Fruit fly (Drosophila melanogaster) whole organism, embryonic: ENCODE measurements around the gene AstA.

Source experiments
- Antp ChIP-seq: fragments of 200-800 bp; sonication (Bioruptor generic); optimal IDR thresholded peaks from 3 replicates; lab custom pipeline; 2016; ENCODE audit warnings: missing biosample characterization, missing genetic modification characterization
- Atf6 ChIP-seq: fragments of 200-800 bp; sonication (Bioruptor generic); IDR thresholded peaks from 2 replicates; pipeline ENCODE4 v1.3.6; 2022; ENCODE audit warnings: missing biosample characterization, missing genetic modification characterization
- Awh ChIP-seq: fragments of 200-800 bp; sonication (Bioruptor generic); IDR thresholded peaks from 2 replicates; pipeline ENCODE4, ENCODE4 v1.3.6; 2022; ENCODE audit warnings: missing biosample characterization, missing genetic modification characterization
- B-H1 ChIP-seq: fragments of 200-800 bp; sonication (Bioruptor generic); IDR thresholded peaks from 3 replicates; pipeline ENCODE4 v1.3.6; 2022; ENCODE audit warnings: missing biosample characterization, missing genetic modification characterization
- Bgb ChIP-seq: fragments of 200-800 bp; sonication (Bioruptor generic); IDR thresholded peaks from 2 replicates; pipeline ENCODE4 v1.3.6; 2022; ENCODE audit warnings: missing biosample characterization, missing genetic modification characterization; ENCODE audit not compliant: partially characterized antibody
- Blimp-1 ChIP-seq: fragments of 200-800 bp; sonication (Bioruptor generic); optimal IDR thresholded peaks from 3 replicates; lab custom pipeline; 2018; ENCODE audit warnings: missing biosample characterization, missing genetic modification characterization, mild to moderate bottlenecking, moderate library complexity, missing genetic modification reagents
- C15 ChIP-seq: fragments of 200-800 bp; sonication (Bioruptor generic); IDR thresholded peaks from 3 replicates; pipeline ENCODE4 v1.3.6; 2022; ENCODE audit warnings: missing biosample characterization, missing genetic modification characterization
- CG12391 ChIP-seq: fragments of 200-800 bp; sonication (Bioruptor generic); optimal IDR thresholded peaks from 3 replicates; lab custom pipeline; 2018; ENCODE audit warnings: missing biosample characterization, mild to moderate bottlenecking, missing genetic modification characterization, moderate library complexity
- CG13624 ChIP-seq: fragments of 200-800 bp; sonication (Bioruptor generic); optimal IDR thresholded peaks from 2 replicates; lab custom pipeline; 2016; ENCODE audit warnings: missing biosample characterization, missing genetic modification characterization
- CG1792 ChIP-seq: fragments of 200-800 bp; sonication (Bioruptor generic); optimal IDR thresholded peaks from 2 replicates; lab custom pipeline; 2016; ENCODE audit warnings: missing biosample characterization, missing genetic modification characterization
- CG18011 ChIP-seq: fragments of 200-800 bp; sonication (Bioruptor generic); optimal IDR thresholded peaks from 2 replicates; lab custom pipeline; 2017; ENCODE audit warnings: missing biosample characterization, missing genetic modification characterization, mild to moderate bottlenecking, moderate library complexity, missing genotype
- CG2889 ChIP-seq: fragments of 200-800 bp; sonication (Bioruptor generic); IDR thresholded peaks from 3 replicates; pipeline ENCODE4 v1.3.6; 2022; ENCODE audit warnings: missing biosample characterization, missing genetic modification characterization
- CG32532 ChIP-seq: fragments of 200-800 bp; sonication (Bioruptor generic); IDR thresholded peaks from 2 replicates; pipeline ENCODE4 v1.3.6; 2022; ENCODE audit warnings: missing biosample characterization, missing genetic modification characterization
- CG3281 ChIP-seq: fragments of 200-800 bp; sonication (Bioruptor generic); optimal IDR thresholded peaks from 3 replicates; lab custom pipeline; 2017; ENCODE audit warnings: missing biosample characterization, mild to moderate bottlenecking, missing genetic modification characterization
- CG4360 ChIP-seq: fragments of 200-800 bp; sonication (Bioruptor generic); IDR thresholded peaks from 2 replicates; pipeline ENCODE4 v1.3.6; 2022; ENCODE audit warnings: missing biosample characterization, missing genetic modification characterization
- CG4424 ChIP-seq: fragments of 200-800 bp; sonication (Bioruptor generic); optimal IDR thresholded peaks from 3 replicates; lab custom pipeline; 2016; ENCODE audit warnings: missing biosample characterization, missing genetic modification characterization
- CG6854 ChIP-seq: fragments of 200-800 bp; sonication (Bioruptor generic); optimal IDR thresholded peaks from 3 replicates; lab custom pipeline; 2017; ENCODE audit warnings: missing biosample characterization, mild to moderate bottlenecking, missing genetic modification characterization
- CG8924 ChIP-seq: fragments of 200-800 bp; optimal IDR thresholded peaks from 3 replicates; lab custom pipeline; 2019; ENCODE audit warnings: missing biosample characterization, mild to moderate bottlenecking, missing genetic modification characterization, moderate library complexity
- CG8944 ChIP-seq: fragments of 200-800 bp; sonication (Bioruptor generic); optimal IDR thresholded peaks from 3 replicates; lab custom pipeline; 2016; ENCODE audit warnings: missing biosample characterization, missing genetic modification characterization
- CG9437 ChIP-seq: fragments of 200-800 bp; sonication (Bioruptor generic); optimal IDR thresholded peaks from 2 replicates; lab custom pipeline; 2018; ENCODE audit warnings: missing biosample characterization, mild to moderate bottlenecking, missing genetic modification characterization
- CG9609 ChIP-seq: fragments of 200-800 bp; sonication (Bioruptor generic); optimal IDR thresholded peaks from 3 replicates; lab custom pipeline; 2016; ENCODE audit warnings: missing biosample characterization, missing genetic modification characterization
- CG9817 ChIP-seq: fragments of 200-800 bp; sonication (Bioruptor generic); optimal IDR thresholded peaks from 2 replicates; lab custom pipeline; 2018; ENCODE audit warnings: missing biosample characterization, mild to moderate bottlenecking, missing genetic modification characterization, moderate library complexity
- CG9932 ChIP-seq: fragments of 200-800 bp; sonication (Bioruptor generic); IDR thresholded peaks from 2 replicates; pipeline ENCODE4 v1.3.6; 2022; ENCODE audit warnings: missing biosample characterization, missing genetic modification characterization
- Dek ChIP-seq: fragments of 200-800 bp; sonication (Bioruptor generic); optimal IDR thresholded peaks from 3 replicates; lab custom pipeline; 2019; ENCODE audit warnings: missing biosample characterization, mild to moderate bottlenecking, missing genetic modification characterization, moderate library complexity
- Dfd ChIP-seq, 2 experiments: fragments of >200 bp; optimal IDR thresholded peaks; 2 replicates each; lab custom pipeline; 2017; ENCODE audit warnings: missing biosample characterization in 2 of 2, missing genetic modification characterization in 2 of 2
- Fer3 ChIP-seq: fragments of 200-800 bp; sonication (Bioruptor generic); optimal IDR thresholded peaks from 2 replicates; lab custom pipeline; 2018; ENCODE audit warnings: missing biosample characterization, mild to moderate bottlenecking, missing genetic modification characterization, moderate library complexity
- Gug ChIP-seq: fragments of 200-800 bp; sonication (Bioruptor generic); IDR thresholded peaks from 4 replicates; pipeline ENCODE4 v1.3.6; 2022; ENCODE audit warnings: missing biosample characterization, missing genetic modification characterization
- Hr3 ChIP-seq: fragments of 200-800 bp; sonication (Bioruptor generic); optimal IDR thresholded peaks from 3 replicates; lab custom pipeline; 2016; ENCODE audit warnings: missing biosample characterization, missing genetic modification characterization
- Opbp ChIP-seq: fragments of 200-800 bp; sonication (Bioruptor generic); IDR thresholded peaks from 3 replicates; pipeline ENCODE4 v1.3.6; 2022; ENCODE audit warnings: missing biosample characterization, missing genetic modification characterization; ENCODE audit not compliant: partially characterized antibody
- TFAM ChIP-seq: fragments of 200-800 bp; sonication (Bioruptor generic); optimal IDR thresholded peaks from 2 replicates; lab custom pipeline; 2017; ENCODE audit warnings: missing biosample characterization, missing genetic modification characterization, inconsistent platforms
- Xrp1 ChIP-seq: fragments of 200-800 bp; sonication (Bioruptor generic); IDR thresholded peaks from 2 replicates; pipeline ENCODE4 v1.3.6; 2022; ENCODE audit warnings: missing biosample characterization, missing genetic modification characterization
- amos ChIP-seq: fragments of 200-800 bp; sonication (Bioruptor generic); IDR thresholded peaks from 2 replicates; pipeline ENCODE4 v1.3.6; 2022; ENCODE audit warnings: missing biosample characterization, missing genetic modification characterization; ENCODE audit not compliant: partially characterized antibody
- ash1 ChIP-seq: fragments of 200-800 bp; sonication (Bioruptor generic); optimal IDR thresholded peaks from 2 replicates; lab custom pipeline; 2018; ENCODE audit warnings: missing biosample characterization, mild to moderate bottlenecking, missing genetic modification characterization
- br ChIP-seq: fragments of >200 bp; optimal IDR thresholded peaks from 2 replicates; lab custom pipeline; 2017
- crol ChIP-seq: fragments of 200-800 bp; sonication (Bioruptor generic); IDR thresholded peaks from 2 replicates; pipeline ENCODE4 v1.3.6; 2022; ENCODE audit warnings: missing biosample characterization, missing genetic modification characterization
- dmrt11E ChIP-seq: fragments of 200-800 bp; sonication (Bioruptor generic); optimal IDR thresholded peaks from 3 replicates; lab custom pipeline; 2018; ENCODE audit warnings: missing biosample characterization, mild to moderate bottlenecking, missing genetic modification characterization, moderate library complexity
- en ChIP-seq: fragments of 200-800 bp; sonication (Bioruptor generic); optimal IDR thresholded peaks from 2 replicates; lab custom pipeline; 2016; ENCODE audit warnings: missing biosample characterization, missing genetic modification characterization
- ewg ChIP-seq: fragments of 200-800 bp; sonication (Bioruptor generic); optimal IDR thresholded peaks from 3 replicates; lab custom pipeline; 2017; ENCODE audit warnings: mild to moderate bottlenecking, missing biosample characterization, missing genetic modification reagents, missing genetic modification characterization
- exex ChIP-seq: fragments of 200-800 bp; sonication (Bioruptor generic); optimal IDR thresholded peaks from 4 replicates; lab custom pipeline; 2018; ENCODE audit warnings: missing biosample characterization, mild to moderate bottlenecking, missing genetic modification characterization, moderate library complexity
- fd64A ChIP-seq: fragments of 200-800 bp; sonication (Bioruptor generic); optimal IDR thresholded peaks from 3 replicates; lab custom pipeline; 2018; ENCODE audit warnings: missing biosample characterization, mild to moderate bottlenecking, missing genetic modification characterization
- gcm ChIP-seq: fragments of 200-800 bp; sonication (Bioruptor generic); optimal IDR thresholded peaks from 2 replicates; lab custom pipeline; 2019; ENCODE audit warnings: missing biosample characterization, mild to moderate bottlenecking, missing genetic modification characterization, moderate library complexity
- grn ChIP-seq: fragments of 200-800 bp; sonication (Bioruptor generic); optimal IDR thresholded peaks from 3 replicates; lab custom pipeline; 2017; ENCODE audit warnings: missing biosample characterization, missing genetic modification characterization
- lola ChIP-seq, 3 experiments: fragments of >200 bp in 2 of 3; fragments of 200-800 bp in 1 of 3; sonication (Bioruptor generic) in 1 of 3; optimal IDR thresholded peaks; 2 replicates each; lab custom pipeline; 2017 to 2019; ENCODE audit warnings: missing biosample characterization in 3 of 3, missing genetic modification characterization in 3 of 3, mild to moderate bottlenecking in 1 of 3, moderate library complexity in 1 of 3
- mirr ChIP-seq: fragments of 200-800 bp; sonication (Bioruptor generic); optimal IDR thresholded peaks from 3 replicates; lab custom pipeline; 2018; ENCODE audit warnings: missing biosample characterization, mild to moderate bottlenecking, missing genetic modification characterization
- phol ChIP-seq: fragments of 200-800 bp; sonication (Bioruptor generic); optimal IDR thresholded peaks from 3 replicates; lab custom pipeline; 2018; ENCODE audit warnings: missing biosample characterization, mild to moderate bottlenecking, missing genetic modification characterization, moderate library complexity
- sens ChIP-seq: fragments of 200-800 bp; sonication (Bioruptor generic); peaks from one replicate; lab custom pipeline; 2016; ENCODE audit warnings: missing biosample characterization, missing genetic modification characterization
- slp2 ChIP-seq: fragments of 200-800 bp; sonication (Bioruptor generic); optimal IDR thresholded peaks from 2 replicates; lab custom pipeline; 2016; ENCODE audit warnings: missing biosample characterization, missing genetic modification characterization
- so ChIP-seq: fragments of 200-800 bp; sonication (Bioruptor generic); IDR thresholded peaks from 3 replicates; pipeline ENCODE4 v1.3.6; 2022; ENCODE audit warnings: missing biosample characterization, missing genetic modification characterization
- sug ChIP-seq: fragments of 200-800 bp; optimal IDR thresholded peaks from 2 replicates; lab custom pipeline; 2019; ENCODE audit warnings: missing biosample characterization, mild to moderate bottlenecking, missing genetic modification characterization, moderate library complexity
- tgo ChIP-seq: fragments of 200-800 bp; sonication (Bioruptor generic); IDR thresholded peaks from 3 replicates; pipeline ENCODE4 v1.3.6; 2022; ENCODE audit warnings: missing biosample characterization, missing genetic modification characterization
- tin ChIP-seq: fragments of 200-800 bp; sonication (Bioruptor generic); optimal IDR thresholded peaks from 3 replicates; lab custom pipeline; 2016; ENCODE audit warnings: missing biosample characterization, missing genetic modification characterization

AstA gene

DNA sequence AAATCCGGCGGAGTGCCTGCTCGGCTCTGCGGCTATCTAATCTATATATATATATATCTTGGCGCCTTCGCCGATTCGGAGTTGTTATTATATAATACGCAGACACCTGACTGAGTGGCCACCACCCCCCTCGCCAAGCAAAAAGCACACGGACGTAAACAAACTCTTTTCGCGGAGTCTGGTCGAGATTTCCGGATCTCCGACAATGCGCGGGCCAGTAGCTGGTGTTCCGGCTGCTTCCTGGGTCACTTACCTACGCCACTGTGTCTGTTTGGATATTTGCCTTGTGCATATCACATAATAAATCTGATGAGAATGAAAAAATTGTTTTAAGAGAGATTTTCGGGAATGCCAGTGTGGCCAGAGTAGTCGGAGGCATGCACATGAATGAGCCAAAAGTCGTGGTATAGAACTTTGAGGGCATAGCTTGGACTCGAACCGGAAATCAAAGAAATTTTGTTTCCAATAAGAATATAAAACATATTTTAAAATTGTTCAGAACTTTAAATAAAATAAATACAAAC lies 22.2 kb upstream of the AstA start, which contains the start of gene CG5805 (continued):
- TF ChIP-seq CG2889 (GFP tag; lab: Robert Waterston, UW) (peak; percentile 67), CG4424 (GFP tag; lab: Kevin White, UChicago) (peak; percentile 85), Xrp1 (GFP tag; lab: Robert Waterston, UW) (no peak), Hr3 (peak; percentile 58), Opbp (peak; percentile 35; the same call in 1 of the 3 replicates), CG9437 (GFP tag; lab: Kevin White, UChicago) (peak; percentile 78), sug (tag; lab: Kevin White, UChicago) (peak; percentile 83), exex (peak; percentile 56), sens (peak; percentile 96), dmrt11E (tag; lab: Kevin White, UChicago) (peak; percentile 72), grn (GFP tag; lab: Kevin White, UChicago) (peak; percentile 69), CG9817 (tag; lab: Kevin White, UChicago) (peak; percentile 85), C15 (peak; percentile 78; the same call in 2 of the 3 replicates), Awh (GFP tag; lab: Robert Waterston, UW) (peak; percentile 79), TFAM (GFP tag; lab: Kevin White, UChicago) (peak; percentile 47), Blimp-1 (GFP tag; lab: Kevin White, UChicago) (peak; percentile 53), Dek (tag; lab: Kevin White, UChicago) (peak; percentile 72), CG18011 (GFP tag; lab: Kevin White, UChicago) (peak; percentile 61), ewg (GFP tag; lab: Kevin White, UChicago) (peak; percentile 83), CG9932 (GFP tag; lab: Robert Waterston, UW) (peak; percentile 66), tin (GFP tag; lab: Kevin White, UChicago) (peak; percentile 63), CG4360 (no peak), phol (tag; lab: Kevin White, UChicago) (peak; percentile 88), slp2 (GFP tag; lab: Kevin White, UChicago) (peak; percentile 58), lola (GFP tag; optimal IDR thresholded peaks at IDR 0.05; lab: Kevin White, UChicago) (no peak), mirr (GFP tag; lab: Kevin White, UChicago) (peak; percentile 81), ash1 (GFP tag; lab: Kevin White, UChicago) (peak; percentile 82), Gug (GFP tag; lab: Robert Waterston, UW) (no peak), Antp (GFP tag; lab: Kevin White, UChicago) (peak; percentile 21), so (GFP tag; lab: Robert Waterston, UW) (peak; percentile 67), CG12391 (tag; lab: Kevin White, UChicago) (peak; percentile 86), CG13624 (GFP tag; lab: Kevin White, UChicago) (peak; percentile 79), gcm (GFP tag; lab: Kevin White, UChicago) (peak; percentile 60), Bgb (GFP tag; lab: Robert Waterston, UW) (0 out of 2 replicates have a peak, but pooled peaks have one; percentile 29), Atf6 (GFP tag; lab: Robert Waterston, UW) (peak; percentile 80), tgo (GFP tag; lab: Robert Waterston, UW) (peak; percentile 85), Fer3 (tag; lab: Kevin White, UChicago) (peak; percentile 92), amos (GFP tag; lab: Robert Waterston, UW) (no peak; the same call in 1 of the 2 replicates), CG3281 (peak; percentile 92), br (lab: Kevin White, UChicago) (no peak), CG8944 (GFP tag; lab: Kevin White, UChicago) (peak; percentile 43), fd64A (GFP tag; lab: Kevin White, UChicago) (peak; percentile 73), crol (GFP tag; lab: Robert Waterston, UW) (peak; percentile 88), CG9609 (GFP tag; lab: Kevin White, UChicago) (peak; percentile 73), en (peak; percentile 51), Dfd (GFP tag; optimal IDR thresholded peaks at IDR 0.05; lab: Kevin White, UChicago) (no peak), CG32532 (GFP tag; lab: Robert Waterston, UW) (peak; percentile 88), CG8924 (tag; lab: Kevin White, UChicago) (peak; percentile 47), B-H1 (GFP tag; lab: Robert Waterston, UW) (peak; percentile 54), CG6854 (GFP tag; lab: Kevin White, UChicago) (peak; percentile 75), CG1792 (GFP tag; lab: Kevin White, UChicago) (peak; percentile 48)
